Worm (Caenorhabditis elegans) whole organism, young adult: ENCODE data around the gene str-141.

ENCODE experiments used
- B0035.1 ChIP-seq: sonication (generic microtip); optimal IDR thresholded peaks from 2 replicates; lab custom pipeline; 2016; ENCODE audit warnings: missing genetic modification characterization, mild to moderate bottlenecking, missing compliant biosample characterization, missing genotype, missing genetic modification reagents
- F37B4.10 ChIP-seq: fragments of 200-800 bp; sonication (Bioruptor generic); IDR thresholded peaks from 2 replicates; pipeline ENCODE4 v1.3.6; 2022; ENCODE audit warnings: missing genetic modification characterization, missing compliant biosample characterization
- Y67H2A.10 ChIP-seq: fragments of 200-800 bp; sonication (Bioruptor generic); conservative IDR thresholded peaks from 2 replicates; pipeline ENCODE4 v1.3.6; 2022; ENCODE audit warnings: missing genetic modification reagents, missing genetic modification characterization, missing compliant biosample characterization
- ceh-27 ChIP-seq: fragments of 200-800 bp; sonication (Bioruptor generic); optimal IDR thresholded peaks from 2 replicates; lab custom pipeline; 2018; ENCODE audit warnings: mild to moderate bottlenecking, missing genetic modification characterization, moderate library complexity, missing compliant biosample characterization
- chd-7 ChIP-seq: sonication (generic microtip); optimal IDR thresholded peaks from 2 replicates; lab custom pipeline; 2016; ENCODE audit warnings: mild to moderate bottlenecking, missing genetic modification characterization, moderate library complexity, missing compliant biosample characterization
- hmg-1.2 ChIP-seq: fragments of 200-800 bp; sonication (Bioruptor generic); IDR thresholded peaks from 2 replicates; pipeline ENCODE4 v1.3.6; 2022; ENCODE audit warnings: missing genetic modification reagents, missing genetic modification characterization, missing compliant biosample characterization
- lag-1 ChIP-seq: fragments of 200-800 bp; sonication (Bioruptor generic); IDR thresholded peaks from 2 replicates; pipeline ENCODE4 v1.3.6; 2022; ENCODE audit warnings: missing genetic modification reagents, missing genetic modification characterization, missing compliant biosample characterization
- lin-40 ChIP-seq: sonication (generic microtip); optimal IDR thresholded peaks from 2 replicates; lab custom pipeline; 2016; ENCODE audit warnings: missing genetic modification characterization, mild to moderate bottlenecking, missing compliant biosample characterization, missing genotype, missing genetic modification reagents
- pha-4 ChIP-seq: fragments of 150-350 bp; sonication (generic microtip); optimal IDR thresholded peaks from 2 replicates; lab custom pipeline; 2014; ENCODE audit warnings: missing biosample characterization, missing genetic modification reagents, missing genetic modification characterization
- somi-1 ChIP-seq: fragments of 200-800 bp; sonication (Bioruptor generic); optimal IDR thresholded peaks from 2 replicates; lab custom pipeline; 2018; ENCODE audit warnings: mild to moderate bottlenecking, missing genetic modification characterization, missing compliant biosample characterization
- unc-62 ChIP-seq: fragments of 150-350 bp; optimal IDR thresholded peaks from 2 replicates; lab custom pipeline; 2014; ENCODE audit warnings: missing biosample characterization, missing genetic modification reagents, missing genetic modification characterization
- ztf-28 ChIP-seq: fragments of 200-800 bp; sonication (Bioruptor generic); IDR thresholded peaks from 2 replicates; pipeline ENCODE4 v1.3.6; 2022; ENCODE audit warnings: missing genetic modification reagents, missing genetic modification characterization, missing compliant biosample characterization

DNA sequence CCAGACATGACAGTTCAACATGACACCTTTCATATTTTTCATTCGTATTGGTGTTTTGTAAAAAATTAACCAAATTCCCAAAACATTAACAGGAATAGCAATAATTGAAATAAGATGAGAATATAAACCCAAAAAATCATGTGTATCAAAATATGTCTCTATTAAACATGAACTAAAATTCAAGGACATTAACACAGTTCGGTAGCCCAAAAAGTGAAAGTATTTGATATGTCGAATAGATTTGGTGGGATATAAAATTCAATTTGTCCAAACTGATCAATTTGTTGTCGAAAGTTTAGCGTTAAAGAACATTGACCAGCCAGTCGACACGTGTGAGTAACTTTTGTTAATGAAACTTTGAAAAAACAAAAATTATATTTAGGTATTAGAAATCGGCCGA, 20.9 kb downstream of the str-141 start, which contains the start of gene srh-46:
- TF ChIP-seq F37B4.10 (no peak), lag-1 (GFP tag; lab: Robert Waterston, UW) (no peak), somi-1 (GFP tag; lab: Kevin White, UChicago) (no peak), Y67H2A.10 (GFP tag; lab: Robert Waterston, UW) (no peak), unc-62 (no peak), pha-4 (tag; lab: Kevin White, UChicago) (no peak), hmg-1.2 (GFP tag; lab: Robert Waterston, UW) (no peak), lin-40 (tag; lab: Kevin White, UChicago) (no peak), ceh-27 (GFP tag; lab: Kevin White, UChicago) (no peak), chd-7 (no peak), ztf-28 (GFP tag; lab: Robert Waterston, UW) (no peak), B0035.1 (tag; lab: Kevin White, UChicago) (no peak)
